Worm (Caenorhabditis elegans) whole organism, L1 larva: ENCODE data around the gene tiar-2.

Source experiments
- C04F5.9 ChIP-seq: sonication (generic microtip); optimal IDR thresholded peaks from 2 replicates; lab custom pipeline; 2016; ENCODE audit warnings: missing genetic modification characterization, missing compliant biosample characterization
- C16A3.4 ChIP-seq: fragments of 150-350 bp; optimal IDR thresholded peaks from 2 replicates; lab custom pipeline; 2014; ENCODE audit warnings: missing biosample characterization, missing genetic modification characterization
- C34B4.2 ChIP-seq: sonication (generic microtip); optimal IDR thresholded peaks from 2 replicates; lab custom pipeline; 2017; ENCODE audit warnings: mild to moderate bottlenecking, missing genetic modification characterization, missing compliant biosample characterization
- F16B12.6 ChIP-seq: fragments of 150-350 bp; optimal IDR thresholded peaks from 2 replicates; lab custom pipeline; 2014; ENCODE audit warnings: missing biosample characterization, missing genetic modification characterization
- ama-1 ChIP-seq: fragments of 150-350 bp; optimal IDR thresholded peaks from 2 replicates; lab custom pipeline; 2014
- blmp-1 ChIP-seq: fragments of 150-350 bp; optimal IDR thresholded peaks from 2 replicates; lab custom pipeline; 2014; ENCODE audit warnings: missing biosample characterization, missing genetic modification characterization
- ceh-8 ChIP-seq: fragments of 200-800 bp; sonication (Bioruptor generic); optimal IDR thresholded peaks from 2 replicates; lab custom pipeline; 2018; ENCODE audit warnings: mild to moderate bottlenecking, missing genetic modification characterization, moderate library complexity, missing compliant biosample characterization
- ceh-82 ChIP-seq, 3 experiments: fragments of 150-350 bp in 1 of 3; sonication (generic microtip) in 2 of 3; optimal IDR thresholded peaks; 2 replicates each; lab custom pipeline; 2014 to 2017; ENCODE audit warnings: missing biosample characterization in 3 of 3, missing genetic modification characterization in 3 of 3
- ceh-88 ChIP-seq: fragments of 200-800 bp; sonication (Bioruptor generic); IDR thresholded peaks from 2 replicates; pipeline ENCODE4 v1.3.6; 2022; ENCODE audit warnings: missing genetic modification characterization, missing compliant biosample characterization
- ceh-90 ChIP-seq: sonication (generic microtip); optimal IDR thresholded peaks from 2 replicates; lab custom pipeline; 2016; ENCODE audit warnings: missing genetic modification characterization, missing compliant biosample characterization
- dpl-1 ChIP-seq, 3 experiments: fragments of 150-350 bp in 2 of 3; sonication (generic microtip) in 1 of 3; optimal IDR thresholded peaks; 2 replicates each; lab custom pipeline; 2014 to 2017; ENCODE audit warnings: missing biosample characterization in 3 of 3, missing genetic modification characterization in 3 of 3, missing genetic modification reagents in 3 of 3
- dsc-1 ChIP-seq: sonication (generic microtip); optimal IDR thresholded peaks from 2 replicates; lab custom pipeline; 2016; ENCODE audit warnings: mild to moderate bottlenecking, missing genetic modification characterization, missing compliant biosample characterization
- efl-1 ChIP-seq, 4 experiments: fragments of 150-350 bp; optimal IDR thresholded peaks in 3 of 4; peaks in 1 of 4; 1 replicate in 1 of 4; 2 replicates in 3 of 4; lab custom pipeline; 2014; ENCODE audit warnings: missing biosample characterization in 2 of 4, missing genetic modification characterization in 2 of 4, missing genetic modification reagents in 2 of 4
- egl-13 ChIP-seq: sonication (generic microtip); optimal IDR thresholded peaks from 2 replicates; lab custom pipeline; 2016; ENCODE audit warnings: missing genotype, missing genetic modification reagents, missing genetic modification characterization, missing compliant biosample characterization
- elt-2 ChIP-seq: sonication (generic microtip); optimal IDR thresholded peaks from 2 replicates; lab custom pipeline; 2016; ENCODE audit warnings: missing genetic modification characterization, mild to moderate bottlenecking, inconsistent platforms, missing compliant biosample characterization, missing genetic modification reagents
- elt-3 ChIP-seq, 6 experiments: fragments of 150-350 bp in 1 of 6; sonication (generic microtip); optimal IDR thresholded peaks; 2 replicates each; lab custom pipeline; 2017 to 2018; ENCODE audit warnings: missing biosample characterization in 6 of 6, missing genetic modification characterization in 6 of 6, inconsistent platforms in 1 of 6
- ets-5 ChIP-seq: fragments of 200-800 bp; sonication (Bioruptor generic); IDR thresholded peaks from 2 replicates; pipeline ENCODE4 v1.3.6; 2022; ENCODE audit warnings: missing genetic modification characterization, missing compliant biosample characterization
- fkh-4 ChIP-seq: sonication (generic microtip); optimal IDR thresholded peaks from 2 replicates; lab custom pipeline; 2016; ENCODE audit warnings: missing compliant biosample characterization, missing genetic modification characterization, borderline replicate concordance
- fkh-8 ChIP-seq: sonication (generic microtip); optimal IDR thresholded peaks from 2 replicates; lab custom pipeline; 2016; ENCODE audit warnings: mild to moderate bottlenecking, missing genetic modification characterization, missing compliant biosample characterization
- fos-1 ChIP-seq: fragments of 150-350 bp; optimal IDR thresholded peaks from 2 replicates; lab custom pipeline; 2014; ENCODE audit warnings: missing biosample characterization, missing genetic modification characterization
- irx-1 ChIP-seq: sonication (generic microtip); optimal IDR thresholded peaks from 2 replicates; lab custom pipeline; 2016; ENCODE audit warnings: missing genetic modification characterization, missing compliant biosample characterization
- isw-1 ChIP-seq: fragments of 200-800 bp; sonication (Bioruptor generic); IDR thresholded peaks from 2 replicates; pipeline ENCODE4 v1.3.6; 2022; ENCODE audit warnings: missing genetic modification characterization, missing compliant biosample characterization
- jun-1 ChIP-seq: fragments of 150-350 bp; optimal IDR thresholded peaks from 2 replicates; lab custom pipeline; 2014; ENCODE audit warnings: missing biosample characterization, missing genetic modification reagents, missing genetic modification characterization
- lin-13 ChIP-seq: fragments of 150-350 bp; optimal IDR thresholded peaks from 2 replicates; lab custom pipeline; 2014; ENCODE audit warnings: missing biosample characterization, missing genetic modification reagents, missing genetic modification characterization
- lin-14 ChIP-seq: fragments of 200-800 bp; sonication (Bioruptor generic); optimal IDR thresholded peaks from 2 replicates; lab custom pipeline; 2018; ENCODE audit warnings: mild to moderate bottlenecking, missing genetic modification characterization, moderate library complexity, missing compliant biosample characterization
- lin-35 ChIP-seq, 2 experiments: fragments of 150-350 bp; optimal IDR thresholded peaks; 2 replicates each; lab custom pipeline; 2014; ENCODE audit warnings: missing biosample characterization in 2 of 2, missing genetic modification characterization in 2 of 2, missing genetic modification reagents in 2 of 2
- lin-39 ChIP-seq: fragments of 150-350 bp; optimal IDR thresholded peaks from 2 replicates; lab custom pipeline; 2014; ENCODE audit warnings: missing biosample characterization, missing genetic modification reagents, missing genetic modification characterization
- lsy-2 ChIP-seq, 2 experiments: fragments of 150-350 bp; optimal IDR thresholded peaks; 2 replicates each; lab custom pipeline; 2014; ENCODE audit warnings: missing biosample characterization in 2 of 2, missing genetic modification characterization in 2 of 2
- mef-2 ChIP-seq: fragments of 150-350 bp; optimal IDR thresholded peaks from 2 replicates; lab custom pipeline; 2014; ENCODE audit warnings: missing biosample characterization, missing genetic modification characterization
- mep-1 ChIP-seq: fragments of 150-350 bp; optimal IDR thresholded peaks from 2 replicates; lab custom pipeline; 2014; ENCODE audit warnings: missing biosample characterization, missing genetic modification characterization
- nhr-19 ChIP-seq: fragments of 200-800 bp; sonication (Bioruptor generic); conservative IDR thresholded peaks from 2 replicates; pipeline ENCODE4 v1.3.6; 2022; ENCODE audit warnings: missing genetic modification characterization, missing compliant biosample characterization
- nhr-20 ChIP-seq: sonication (generic microtip); optimal IDR thresholded peaks from 2 replicates; lab custom pipeline; 2016; ENCODE audit warnings: mild to moderate bottlenecking, missing genetic modification characterization, missing compliant biosample characterization
- nhr-237 ChIP-seq: fragments of 150-350 bp; optimal IDR thresholded peaks from 2 replicates; lab custom pipeline; 2014; ENCODE audit warnings: missing biosample characterization, missing genetic modification characterization
- nhr-47 ChIP-seq: sonication (generic microtip); optimal IDR thresholded peaks from 2 replicates; lab custom pipeline; 2016; ENCODE audit warnings: mild to moderate bottlenecking, missing genetic modification characterization, moderate library complexity, missing compliant biosample characterization
- nhr-71 ChIP-seq: sonication (generic microtip); optimal IDR thresholded peaks from 2 replicates; lab custom pipeline; 2016; ENCODE audit warnings: mild to moderate bottlenecking, missing genetic modification characterization, moderate library complexity, missing compliant biosample characterization
- nhr-76 ChIP-seq: sonication (generic microtip); optimal IDR thresholded peaks from 2 replicates; lab custom pipeline; 2017; ENCODE audit warnings: missing biosample characterization, missing genetic modification characterization
- nhr-77 ChIP-seq: fragments of 150-350 bp; optimal IDR thresholded peaks from 2 replicates; lab custom pipeline; 2014; ENCODE audit warnings: missing biosample characterization, missing genetic modification characterization
- nhr-85 ChIP-seq: sonication (generic microtip); peaks from one replicate; lab custom pipeline; 2016; ENCODE audit warnings: missing genetic modification characterization, inconsistent platforms, missing compliant biosample characterization
- nhr-90 ChIP-seq: sonication (generic microtip); optimal IDR thresholded peaks from 2 replicates; lab custom pipeline; 2016; ENCODE audit warnings: mild to moderate bottlenecking, missing genetic modification characterization, missing compliant biosample characterization; ENCODE audit not compliant: poor library complexity
- pag-3 ChIP-seq: sonication (generic microtip); optimal IDR thresholded peaks from 2 replicates; lab custom pipeline; 2017; ENCODE audit warnings: missing genetic modification characterization, mild to moderate bottlenecking, missing compliant biosample characterization, antibody characterized with exemption, borderline replicate concordance; ENCODE audit not compliant: insufficient read depth
- pax-3 ChIP-seq: fragments of 200-800 bp; sonication (Bioruptor generic); optimal IDR thresholded peaks from 2 replicates; lab custom pipeline; 2018; ENCODE audit warnings: mild to moderate bottlenecking, missing genetic modification characterization, moderate library complexity, missing compliant biosample characterization
- rnt-1 ChIP-seq: sonication (generic microtip); optimal IDR thresholded peaks from 2 replicates; lab custom pipeline; 2016; ENCODE audit warnings: mild to moderate bottlenecking, missing genetic modification characterization, moderate library complexity, missing compliant biosample characterization
- skn-1 ChIP-seq: fragments of 150-350 bp; optimal IDR thresholded peaks from 2 replicates; lab custom pipeline; 2014; ENCODE audit warnings: missing biosample characterization, missing genetic modification characterization
- snpc-4 ChIP-seq: fragments of 150-350 bp; optimal IDR thresholded peaks from 2 replicates; lab custom pipeline; 2014; ENCODE audit warnings: missing biosample characterization, missing genetic modification characterization
- sox-4 ChIP-seq: sonication (generic microtip); optimal IDR thresholded peaks from 2 replicates; lab custom pipeline; 2016; ENCODE audit warnings: missing genetic modification characterization, missing compliant biosample characterization
- sptf-1 ChIP-seq: fragments of 150-350 bp; optimal IDR thresholded peaks from 2 replicates; lab custom pipeline; 2014; ENCODE audit warnings: missing biosample characterization, missing genetic modification characterization
- tbx-2 ChIP-seq: sonication (generic microtip); optimal IDR thresholded peaks from 2 replicates; lab custom pipeline; 2016; ENCODE audit warnings: missing genetic modification characterization, missing compliant biosample characterization
- unc-86 ChIP-seq: sonication (generic microtip); optimal IDR thresholded peaks from 2 replicates; lab custom pipeline; 2016; ENCODE audit warnings: missing genetic modification characterization, missing compliant biosample characterization
- xbp-1 ChIP-seq: sonication (generic microtip); optimal IDR thresholded peaks from 2 replicates; lab custom pipeline; 2016; ENCODE audit warnings: missing genetic modification characterization, missing compliant biosample characterization
- zip-4 ChIP-seq: fragments of 200-800 bp; sonication (Bioruptor generic); optimal IDR thresholded peaks from 2 replicates; lab custom pipeline; 2018; ENCODE audit warnings: mild to moderate bottlenecking, missing genetic modification characterization, moderate library complexity, missing compliant biosample characterization
- ztf-11 ChIP-seq, 2 experiments: sonication (generic microtip); optimal IDR thresholded peaks; 2 replicates each; lab custom pipeline; 2016 to 2017; ENCODE audit warnings: missing genetic modification characterization in 2 of 2, missing biosample characterization in 1 of 2, missing compliant biosample characterization in 1 of 2
- ztf-4 ChIP-seq: fragments of 150-350 bp; optimal IDR thresholded peaks from 2 replicates; lab custom pipeline; 2014; ENCODE audit warnings: missing biosample characterization, missing genetic modification characterization

Gene tiar-2

ce11 chrII:12768167-12768712, at the start of gene tiar-2, which contains the start of gene vps-2:
TSS of gene tiar-2 (plus strand) at chrII:12768686.
TSS of gene vps-2 (minus strand) at chrII:12768217.
- peak; percentile 82 for TF ChIP-seq nhr-47 (tag; lab: Kevin White, UChicago)
- TF ChIP-seq mef-2 = no peak
- peak; percentile 62 for TF ChIP-seq C16A3.4
- no peak for TF ChIP-seq lin-13 (GFP tag; lab: Kevin White, UChicago)
- peak; percentile 67 for TF ChIP-seq dsc-1 (tag; lab: Kevin White, UChicago)
- TF ChIP-seq rnt-1 (tag; lab: Kevin White, UChicago) = no peak
- no peak for TF ChIP-seq ztf-11 (tag; optimal IDR thresholded peaks at IDR 0.05; lab: Kevin White, UChicago)
- peak; percentile 87 for TF ChIP-seq fkh-8 (tag; lab: Kevin White, UChicago)
- TF ChIP-seq mep-1 (tag; lab: Kevin White, UChicago) = peak; percentile 85
- TF ChIP-seq nhr-19 (GFP tag; lab: Robert Waterston, UW) = peak; percentile 75
- peak; percentile 50; the same call in 1 of the 2 replicates for TF ChIP-seq ceh-88 (GFP tag; lab: Robert Waterston, UW)
- peak; percentile 73 for TF ChIP-seq egl-13 (tag; lab: Kevin White, UChicago)
- no peak for TF ChIP-seq F16B12.6 (tag; lab: Kevin White, UChicago)
- no peak for TF ChIP-seq ama-1 (lab: Kevin White, UChicago)
- peak; percentile 78 to 81 for TF ChIP-seq lsy-2 (tag; optimal IDR thresholded peaks at IDR 0.05; lab: Kevin White, UChicago)
- peak; percentile 58 for TF ChIP-seq tbx-2 (tag; lab: Kevin White, UChicago)
- peak in 1 of 6 experiments; percentile 8 for TF ChIP-seq elt-3 (tag; optimal IDR thresholded peaks at IDR 0.05; lab: Kevin White, UChicago)
- no peak for TF ChIP-seq C34B4.2 (tag; lab: Kevin White, UChicago)
- TF ChIP-seq fos-1 (tag; lab: Kevin White, UChicago) = peak; percentile 87
- TF ChIP-seq sptf-1 (tag; lab: Kevin White, UChicago) = no peak
- peak; percentile 60 for TF ChIP-seq nhr-20 (tag; lab: Kevin White, UChicago)
- TF ChIP-seq lin-39 (tag; lab: Kevin White, UChicago) = peak; percentile 53
- no peak for TF ChIP-seq nhr-76 (tag; lab: Kevin White, UChicago)
- peak in 1 of 3 experiments; percentile 27 for TF ChIP-seq ceh-82 (tag; optimal IDR thresholded peaks at IDR 0.05; lab: Kevin White, UChicago)
- TF ChIP-seq lin-35 (GFP tag; optimal IDR thresholded peaks at IDR 0.05; lab: Kevin White, UChicago) = peak; percentile 59 to 73
- peak; percentile 67 for TF ChIP-seq irx-1 (tag; lab: Kevin White, UChicago)
- TF ChIP-seq isw-1 = peak; percentile 67
- TF ChIP-seq nhr-85 (tag; lab: Kevin White, UChicago) = peak; percentile 81
- peak; percentile 24 for TF ChIP-seq C04F5.9 (tag; lab: Kevin White, UChicago)
- TF ChIP-seq nhr-90 (tag; lab: Kevin White, UChicago) = peak; percentile 74
- peak; percentile 18 for TF ChIP-seq sox-4 (tag; lab: Kevin White, UChicago)
- peak; percentile 59 for TF ChIP-seq pax-3 (tag; lab: Kevin White, UChicago)
- TF ChIP-seq efl-1 (optimal IDR thresholded peaks at IDR 0.05; lab: Kevin White, UChicago) = peak; percentile 57 to 67
- TF ChIP-seq efl-1 (GFP tag; optimal IDR thresholded peaks at IDR 0.05 in 1 of 2; lab: Kevin White, UChicago) = peak; percentile 65 to 94
- TF ChIP-seq jun-1 (tag; lab: Kevin White, UChicago) = peak; percentile 48
- no peak for TF ChIP-seq nhr-77
- TF ChIP-seq nhr-237 (tag; lab: Kevin White, UChicago) = no peak
- peak; percentile 74 for TF ChIP-seq skn-1 (tag; lab: Kevin White, UChicago)
- peak; percentile 85 for TF ChIP-seq nhr-71 (tag; lab: Kevin White, UChicago)
- peak; percentile 78 for TF ChIP-seq xbp-1 (tag; lab: Kevin White, UChicago)
- peak; percentile 31 for TF ChIP-seq ceh-90 (tag; lab: Kevin White, UChicago)
- TF ChIP-seq ets-5 = no peak
- no peak for TF ChIP-seq pag-3 (tag; lab: Kevin White, UChicago)
- TF ChIP-seq unc-86 (tag; lab: Kevin White, UChicago) = peak; percentile 32
- TF ChIP-seq blmp-1 (tag; lab: Kevin White, UChicago) = peak; percentile 23
- TF ChIP-seq snpc-4 = peak; percentile 61
- peak; percentile 64 for TF ChIP-seq ceh-8 (GFP tag; lab: Kevin White, UChicago)
- TF ChIP-seq elt-2 = peak; percentile 73
- TF ChIP-seq dpl-1 (GFP tag; optimal IDR thresholded peaks at IDR 0.05; lab: Kevin White, UChicago) = peak; percentile 58 to 72 (median 58)
- no peak for TF ChIP-seq ztf-4 (tag; lab: Kevin White, UChicago)
- TF ChIP-seq lin-14 (GFP tag; lab: Kevin White, UChicago) = peak; percentile 93
- TF ChIP-seq fkh-4 = peak; percentile 51
- peak; percentile 62 for TF ChIP-seq zip-4 (GFP tag; lab: Kevin White, UChicago)
